Comparison of ENCODE assay signal across 1 fruit fly cellular context in the genomic region with DNA sequence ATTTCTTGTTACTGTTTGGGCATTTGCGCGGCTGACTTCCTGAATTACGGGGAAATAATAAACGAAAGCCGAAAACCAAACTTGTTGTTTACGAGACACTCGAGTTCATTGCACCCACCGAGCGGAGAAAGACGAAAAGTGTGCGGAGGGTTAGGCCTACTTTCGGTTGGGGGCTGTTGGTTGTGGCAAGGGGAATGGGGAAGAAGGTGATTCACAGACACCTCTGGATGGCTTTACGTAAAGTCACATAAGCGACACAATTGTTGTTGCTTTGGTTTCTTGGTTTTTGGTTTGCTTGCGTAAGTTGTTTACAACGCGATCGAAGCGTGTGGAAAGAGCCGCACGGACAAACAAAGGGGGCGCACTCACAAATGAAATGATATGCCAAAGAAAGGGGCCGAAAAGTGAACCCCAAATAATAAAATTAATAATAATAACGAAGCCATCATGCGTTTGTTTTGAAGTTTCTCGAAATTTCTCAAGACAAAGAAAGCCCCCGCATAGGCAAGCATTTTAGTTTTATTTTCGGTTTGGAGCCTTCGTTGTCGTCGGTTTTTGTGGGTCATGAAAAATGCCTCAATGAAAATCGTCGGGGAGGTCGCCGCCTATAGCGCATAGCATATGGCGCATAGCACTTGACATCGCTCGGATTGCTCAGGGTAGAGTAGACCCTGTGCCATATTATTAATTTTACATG.
TF ChIP-seq lines count a peak whose summit lies in the region.

No protein-coding gene starts in this region.

TF ChIP-seq in whole organism, embryonic, 481 proteins besides CTCF, POLR2A, EP300 and RAD21 (continued from another document):
- TF ChIP-seq Pdp1 (GFP tag; optimal IDR thresholded peaks at IDR 0.05; lab: Kevin White, UChicago): peak in 1 of 2 experiments; percentile 96
- TF ChIP-seq Deaf1 (tag; optimal IDR thresholded peaks at IDR 0.05; lab: Kevin White, UChicago): peak; percentile 13
- no peak for TF ChIP-seq CG6254 (GFP tag; optimal IDR thresholded peaks at IDR 0.05; lab: Kevin White, UChicago)
- TF ChIP-seq fu2 (GFP tag; optimal IDR thresholded peaks at IDR 0.05; lab: Kevin White, UChicago): no peak
- peak; percentile 17 for TF ChIP-seq Sox100B (GFP tag; optimal IDR thresholded peaks at IDR 0.05; lab: Kevin White, UChicago)
- no peak for TF ChIP-seq Lim3 (GFP tag; IDR thresholded peaks at IDR 0.05; lab: Robert Waterston, UW)
- TF ChIP-seq mirr (GFP tag; optimal IDR thresholded peaks at IDR 0.05; lab: Kevin White, UChicago): no peak
- TF ChIP-seq CG14710 (tag; optimal IDR thresholded peaks at IDR 0.05; lab: Kevin White, UChicago): peak; percentile 0
- no peak for TF ChIP-seq CG18476 (GFP tag; optimal IDR thresholded peaks at IDR 0.05; lab: Kevin White, UChicago)
- no peak for TF ChIP-seq CG10654 (GFP tag; optimal IDR thresholded peaks at IDR 0.05; lab: Kevin White, UChicago)
- no peak for TF ChIP-seq grau (tag; optimal IDR thresholded peaks at IDR 0.05; lab: Kevin White, UChicago)
- peak; percentile 43 for TF ChIP-seq ftz-f1 (GFP tag; optimal IDR thresholded peaks at IDR 0.05; lab: Kevin White, UChicago)
- no peak for TF ChIP-seq CG14965 (GFP tag; optimal IDR thresholded peaks at IDR 0.05; lab: Kevin White, UChicago; ENCODE audit: borderline replicate concordance)
- no peak for TF ChIP-seq CG11723 (GFP tag; optimal IDR thresholded peaks at IDR 0.05; lab: Kevin White, UChicago)
- TF ChIP-seq vfl (GFP tag; optimal IDR thresholded peaks at IDR 0.05; lab: Kevin White, UChicago): no peak
- peak; percentile 92 for TF ChIP-seq Blimp-1 (GFP tag; optimal IDR thresholded peaks at IDR 0.05; lab: Kevin White, UChicago)
- TF ChIP-seq CG7357 (GFP tag; IDR thresholded peaks at IDR 0.05; lab: Robert Waterston, UW): no peak
- TF ChIP-seq CG5180 (GFP tag; optimal IDR thresholded peaks at IDR 0.05; lab: Kevin White, UChicago): peak; percentile 46
- TF ChIP-seq CG8944 (GFP tag; optimal IDR thresholded peaks at IDR 0.05; lab: Kevin White, UChicago): no peak
- peak; percentile 0 for TF ChIP-seq abd-A (tag; optimal IDR thresholded peaks at IDR 0.05; lab: Kevin White, UChicago)
- peak; percentile 2 for TF ChIP-seq CG17359 (tag; optimal IDR thresholded peaks at IDR 0.05; lab: Kevin White, UChicago)
- no peak for TF ChIP-seq pum (GFP tag; optimal IDR thresholded peaks at IDR 0.05; lab: Kevin White, UChicago)
- TF ChIP-seq HLHmδ (GFP tag; optimal IDR thresholded peaks at IDR 0.05; lab: Kevin White, UChicago): peak; percentile 6
- TF ChIP-seq salm (tag; optimal IDR thresholded peaks at IDR 0.05; lab: Kevin White, UChicago): peak; percentile 37
- TF ChIP-seq Eip74EF (GFP tag; optimal IDR thresholded peaks at IDR 0.05; lab: Kevin White, UChicago): peak in 1 of 2 experiments; percentile 25
- TF ChIP-seq tll (GFP tag; optimal IDR thresholded peaks at IDR 0.05; lab: Kevin White, UChicago): no peak
- no peak for TF ChIP-seq CG4328 (GFP tag; optimal IDR thresholded peaks at IDR 0.05; lab: Kevin White, UChicago)
- TF ChIP-seq CG10431 (GFP tag; optimal IDR thresholded peaks at IDR 0.05; lab: Kevin White, UChicago): peak; percentile 23
- no peak for TF ChIP-seq CG3726 (GFP tag; IDR thresholded peaks at IDR 0.05; lab: Robert Waterston, UW)
- TF ChIP-seq chinmo (GFP tag; IDR thresholded peaks at IDR 0.05; lab: Robert Waterston, UW; ENCODE audit: partially characterized antibody): 0 out of 4 replicates have a peak, but pooled peaks have one; percentile 7
- no peak for TF ChIP-seq HmgZ (tag; optimal IDR thresholded peaks at IDR 0.05; lab: Kevin White, UChicago)
- TF ChIP-seq CG16813 (GFP tag; IDR thresholded peaks at IDR 0.05; lab: Robert Waterston, UW; ENCODE audit: partially characterized antibody): no peak
- TF ChIP-seq CG2678 (tag; optimal IDR thresholded peaks at IDR 0.05; lab: Kevin White, UChicago): peak; percentile 16
- no peak for TF ChIP-seq CG12104 (GFP tag; optimal IDR thresholded peaks at IDR 0.05; lab: Kevin White, UChicago)
- no peak for TF ChIP-seq Nf-YA (GFP tag; IDR thresholded peaks at IDR 0.05; lab: Robert Waterston, UW)
- TF ChIP-seq CG10959 (GFP tag; IDR thresholded peaks at IDR 0.05; lab: Robert Waterston, UW): no peak
- no peak for TF ChIP-seq Ada2b (GFP tag; IDR thresholded peaks at IDR 0.05; lab: Robert Waterston, UW)
- no peak for TF ChIP-seq YL-1 (GFP tag; optimal IDR thresholded peaks at IDR 0.05; lab: Kevin White, UChicago)
- peak; percentile 32; the same call in 1 of the 2 replicates for TF ChIP-seq ttk (GFP tag; IDR thresholded peaks at IDR 0.05; lab: Robert Waterston, UW)
- TF ChIP-seq fru (optimal IDR thresholded peaks at IDR 0.05; lab: Kevin White, UChicago): no peak
- TF ChIP-seq CG9797 (GFP tag; optimal IDR thresholded peaks at IDR 0.05; lab: Kevin White, UChicago): no peak
- no peak for TF ChIP-seq CG14441 (GFP tag; IDR thresholded peaks at IDR 0.05; lab: Robert Waterston, UW)
- TF ChIP-seq cwo (GFP tag; optimal IDR thresholded peaks at IDR 0.05; lab: Kevin White, UChicago): no peak
- peak; percentile 11 for TF ChIP-seq Sox102F (GFP tag; optimal IDR thresholded peaks at IDR 0.05; lab: Kevin White, UChicago)
- TF ChIP-seq kay (GFP tag; optimal IDR thresholded peaks at IDR 0.05; lab: Kevin White, UChicago): peak; percentile 57
- no peak for TF ChIP-seq Dref (GFP tag; IDR thresholded peaks at IDR 0.05; lab: Robert Waterston, UW)
- TF ChIP-seq CG4404 (GFP tag; IDR thresholded peaks at IDR 0.05; lab: Robert Waterston, UW): no peak
- TF ChIP-seq ATbp (GFP tag; optimal IDR thresholded peaks at IDR 0.05; lab: Kevin White, UChicago): peak; percentile 59
- no peak for TF ChIP-seq cg (GFP tag; optimal IDR thresholded peaks at IDR 0.05; lab: Kevin White, UChicago)
- TF ChIP-seq crol (GFP tag; IDR thresholded peaks at IDR 0.05; lab: Robert Waterston, UW): peak; percentile 85
- peak; percentile 21; the same call in 1 of the 2 replicates for TF ChIP-seq CG31224 (GFP tag; IDR thresholded peaks at IDR 0.05; lab: Robert Waterston, UW)
- no peak for TF ChIP-seq maf-S (GFP tag; optimal IDR thresholded peaks at IDR 0.05; lab: Kevin White, UChicago)
- 0 out of 3 replicates have a peak, but pooled peaks have one; percentile 42 for TF ChIP-seq z (GFP tag; IDR thresholded peaks at IDR 0.05; lab: Robert Waterston, UW)
- peak; percentile 78 for TF ChIP-seq kni (GFP tag; optimal IDR thresholded peaks at IDR 0.05; lab: Kevin White, UChicago)
- TF ChIP-seq CG17612 (GFP tag; IDR thresholded peaks at IDR 0.05; lab: Robert Waterston, UW): no peak
- no peak for TF ChIP-seq repo (GFP tag; optimal IDR thresholded peaks at IDR 0.05; lab: Kevin White, UChicago)
- TF ChIP-seq sens-2 (GFP tag; IDR thresholded peaks at IDR 0.05; lab: Robert Waterston, UW): 0 out of 2 replicates have a peak, but pooled peaks have one; percentile 8
- no peak for TF ChIP-seq ems (GFP tag; optimal IDR thresholded peaks at IDR 0.05; lab: Kevin White, UChicago)
- TF ChIP-seq Abd-B (GFP tag; optimal IDR thresholded peaks at IDR 0.05; lab: Kevin White, UChicago): no peak
- TF ChIP-seq ash1 (GFP tag; optimal IDR thresholded peaks at IDR 0.05; lab: Kevin White, UChicago): no peak
- no peak for TF ChIP-seq Taf1 (GFP tag; IDR thresholded peaks at IDR 0.05; lab: Robert Waterston, UW)
- TF ChIP-seq vvl (GFP tag; IDR thresholded peaks at IDR 0.05; lab: Robert Waterston, UW): peak; percentile 20; the same call in 1 of the 2 replicates
- TF ChIP-seq br (optimal IDR thresholded peaks at IDR 0.05; lab: Kevin White, UChicago): no peak
- no peak for TF ChIP-seq Scr (GFP tag; IDR thresholded peaks at IDR 0.05; lab: Robert Waterston, UW; ENCODE audit: partially characterized antibody)
- TF ChIP-seq so (GFP tag; IDR thresholded peaks at IDR 0.05; lab: Robert Waterston, UW): 0 out of 3 replicates have a peak, but pooled peaks have one; percentile 14
- TF ChIP-seq pan (optimal IDR thresholded peaks at IDR 0.05; lab: Kevin White, UChicago): no peak
- no peak for TF ChIP-seq pan (GFP tag; optimal IDR thresholded peaks at IDR 0.05 in 1 of 2, IDR thresholded peaks at IDR 0.05 in 1 of 2)
- TF ChIP-seq CG14014 (GFP tag; IDR thresholded peaks at IDR 0.05; lab: Robert Waterston, UW): no peak
- no peak for TF ChIP-seq CG13624 (GFP tag; optimal IDR thresholded peaks at IDR 0.05; lab: Kevin White, UChicago)
- peak; percentile 34; the same call in 1 of the 3 replicates for TF ChIP-seq CG34422 (GFP tag; IDR thresholded peaks at IDR 0.05; lab: Robert Waterston, UW)
- no peak for TF ChIP-seq HLH54F (GFP tag; optimal IDR thresholded peaks at IDR 0.05; lab: Kevin White, UChicago)
- TF ChIP-seq gsb-n (tag; optimal IDR thresholded peaks at IDR 0.05; lab: Kevin White, UChicago): peak; percentile 17
- peak; percentile 33 for TF ChIP-seq twi (tag; optimal IDR thresholded peaks at IDR 0.05; lab: Kevin White, UChicago)
- peak; percentile 13 for TF ChIP-seq CG9437 (GFP tag; optimal IDR thresholded peaks at IDR 0.05; lab: Kevin White, UChicago)
- no peak for TF ChIP-seq CG8765 (GFP tag; IDR thresholded peaks at IDR 0.05; lab: Robert Waterston, UW)
- TF ChIP-seq CG10274 (GFP tag; optimal IDR thresholded peaks at IDR 0.05; lab: Kevin White, UChicago): no peak
- no peak for TF ChIP-seq Oli (tag; optimal IDR thresholded peaks at IDR 0.05; lab: Kevin White, UChicago)
- TF ChIP-seq gfzf (GFP tag; optimal IDR thresholded peaks at IDR 0.05; lab: Kevin White, UChicago): no peak
- no peak for TF ChIP-seq CG2202 (tag; optimal IDR thresholded peaks at IDR 0.05; lab: Kevin White, UChicago)
- TF ChIP-seq pros (GFP tag; optimal IDR thresholded peaks at IDR 0.05; lab: Kevin White, UChicago): peak; percentile 19
- TF ChIP-seq usp (GFP tag; optimal IDR thresholded peaks at IDR 0.05; lab: Kevin White, UChicago): no peak
- peak; percentile 52 for TF ChIP-seq sens (GFP tag; lab: Kevin White, UChicago)
- TF ChIP-seq zen (tag; optimal IDR thresholded peaks at IDR 0.05; lab: Kevin White, UChicago): no peak
- no peak for TF ChIP-seq CG8478 (optimal IDR thresholded peaks at IDR 0.05; lab: Kevin White, UChicago)
- no peak for TF ChIP-seq pnt (GFP tag; optimal IDR thresholded peaks at IDR 0.05; lab: Kevin White, UChicago)
- TF ChIP-seq sqz (GFP tag; optimal IDR thresholded peaks at IDR 0.05; lab: Kevin White, UChicago): peak; percentile 2
- TF ChIP-seq CG3281 (GFP tag; optimal IDR thresholded peaks at IDR 0.05; lab: Kevin White, UChicago): no peak
- TF ChIP-seq CG1832 (GFP tag; optimal IDR thresholded peaks at IDR 0.05; lab: Kevin White, UChicago): no peak
- TF ChIP-seq D19B (GFP tag; optimal IDR thresholded peaks at IDR 0.05; lab: Kevin White, UChicago): no peak
- no peak for TF ChIP-seq Chrac-16 (GFP tag; optimal IDR thresholded peaks at IDR 0.05; lab: Kevin White, UChicago)
- peak; percentile 7 for TF ChIP-seq CG6813 (GFP tag; optimal IDR thresholded peaks at IDR 0.05; lab: Kevin White, UChicago)
- TF ChIP-seq ranshi (GFP tag; IDR thresholded peaks at IDR 0.05; lab: Robert Waterston, UW): no peak
- TF ChIP-seq mld (GFP tag; IDR thresholded peaks at IDR 0.05; lab: Robert Waterston, UW; ENCODE audit: partially characterized antibody): 0 out of 3 replicates have a peak, but pooled peaks have one; percentile 22
- TF ChIP-seq nerfin-1 (tag; optimal IDR thresholded peaks at IDR 0.05; lab: Kevin White, UChicago): peak; percentile 4
- no peak for TF ChIP-seq unc-4 (GFP tag; IDR thresholded peaks at IDR 0.05; lab: Robert Waterston, UW; ENCODE audit: partially characterized antibody)
- no peak for TF ChIP-seq CG7271 (tag; optimal IDR thresholded peaks at IDR 0.05; lab: Kevin White, UChicago)
- TF ChIP-seq lab (GFP tag; optimal IDR thresholded peaks at IDR 0.05; lab: Kevin White, UChicago): peak; percentile 6
- no peak for TF ChIP-seq gem (tag; optimal IDR thresholded peaks at IDR 0.05; lab: Kevin White, UChicago)
- no peak for TF ChIP-seq CG6854 (GFP tag; optimal IDR thresholded peaks at IDR 0.05; lab: Kevin White, UChicago)
- TF ChIP-seq sd (tag; optimal IDR thresholded peaks at IDR 0.05; lab: Kevin White, UChicago): no peak
- no peak for TF ChIP-seq pb (GFP tag; optimal IDR thresholded peaks at IDR 0.05; lab: Kevin White, UChicago)
- TF ChIP-seq CG1792 (GFP tag; optimal IDR thresholded peaks at IDR 0.05; lab: Kevin White, UChicago): no peak
- no peak for TF ChIP-seq Hmr (GFP tag; optimal IDR thresholded peaks at IDR 0.05; lab: Kevin White, UChicago)
- peak; percentile 57 for TF ChIP-seq CG12769 (tag; optimal IDR thresholded peaks at IDR 0.05; lab: Kevin White, UChicago)
- no peak for TF ChIP-seq Camta (GFP tag; optimal IDR thresholded peaks at IDR 0.05; lab: Kevin White, UChicago)
- TF ChIP-seq Ets97D (GFP tag; optimal IDR thresholded peaks at IDR 0.05; lab: Kevin White, UChicago): no peak
- TF ChIP-seq lilli (GFP tag; optimal IDR thresholded peaks at IDR 0.05; lab: Kevin White, UChicago): no peak
- TF ChIP-seq tio (GFP tag; optimal IDR thresholded peaks at IDR 0.05; lab: Kevin White, UChicago): no peak
- no peak for TF ChIP-seq Poxn (GFP tag; IDR thresholded peaks at IDR 0.05; lab: Robert Waterston, UW)
- TF ChIP-seq Med (GFP tag; lab: Kevin White, UChicago): peak; percentile 24
- TF ChIP-seq CG32532 (GFP tag; IDR thresholded peaks at IDR 0.05; lab: Robert Waterston, UW): no peak
- TF ChIP-seq CG32767 (GFP tag; IDR thresholded peaks at IDR 0.05; lab: Robert Waterston, UW): 0 out of 2 replicates have a peak, but pooled peaks have one; percentile 20
